Worm (Caenorhabditis elegans) whole organism, L3 larva: ENCODE data around the gene alfa-1.

Experiments
- elt-1 ChIP-seq: fragments of 150-350 bp; optimal IDR thresholded peaks from 2 replicates; lab custom pipeline; 2014; ENCODE audit warnings: missing biosample characterization, missing genetic modification characterization
- ztf-11 ChIP-seq: fragments of 150-350 bp; optimal IDR thresholded peaks from 2 replicates; lab custom pipeline; 2014; ENCODE audit warnings: missing biosample characterization, missing genetic modification characterization

DNA sequence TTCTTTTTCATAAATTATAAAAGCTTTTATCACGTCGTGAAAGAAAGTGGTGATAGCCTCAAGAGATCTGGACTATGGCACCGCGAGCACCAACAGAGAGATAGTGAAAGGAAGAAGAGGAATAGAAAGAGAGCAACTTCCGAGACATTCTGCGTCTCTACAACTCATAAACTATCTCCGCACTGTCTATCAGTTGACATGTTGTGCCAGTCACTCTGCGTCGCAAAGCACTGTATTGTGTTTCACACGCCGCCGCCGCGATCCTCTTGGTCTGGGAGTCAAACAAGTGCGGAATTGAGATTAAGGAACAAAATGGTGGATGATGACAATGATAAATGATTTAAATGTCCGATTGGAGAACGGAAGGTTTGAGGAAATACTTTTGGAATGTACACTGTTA, 38.9 kb downstream of the alfa-1 start:
- no peak for TF ChIP-seq ztf-11 (tag; lab: Kevin White, UChicago)
- no peak for TF ChIP-seq elt-1 (tag; lab: Kevin White, UChicago)
